Fruit fly (Drosophila melanogaster) whole organism, embryonic: Measurements from ENCODE around the gene Rab9D.

Experiments used
- Adf1 ChIP-seq: fragments of 200-800 bp; sonication (Bioruptor generic); IDR thresholded peaks from 2 replicates; pipeline ENCODE4 v1.3.6; 2022; ENCODE audit warnings: missing biosample characterization, missing genetic modification characterization
- Bteb2 ChIP-seq: fragments of 200-800 bp; sonication (Bioruptor generic); optimal IDR thresholded peaks from 2 replicates; lab custom pipeline; 2016; ENCODE audit warnings: missing biosample characterization, missing genetic modification characterization
- C15 ChIP-seq: fragments of 200-800 bp; sonication (Bioruptor generic); IDR thresholded peaks from 3 replicates; pipeline ENCODE4 v1.3.6; 2022; ENCODE audit warnings: missing biosample characterization, missing genetic modification characterization
- CG10209 ChIP-seq: fragments of 200-800 bp; sonication (Bioruptor generic); optimal IDR thresholded peaks from 3 replicates; lab custom pipeline; 2017; ENCODE audit warnings: missing biosample characterization, mild to moderate bottlenecking, missing genetic modification characterization, missing genetic modification reagents
- CG10431 ChIP-seq: fragments of 200-800 bp; sonication (Bioruptor generic); optimal IDR thresholded peaks from 3 replicates; lab custom pipeline; 2018; ENCODE audit warnings: missing biosample characterization, mild to moderate bottlenecking, missing genetic modification characterization
- CG12299 ChIP-seq: fragments of 200-800 bp; sonication (Bioruptor generic); optimal IDR thresholded peaks from 2 replicates; lab custom pipeline; 2018; ENCODE audit warnings: missing biosample characterization, mild to moderate bottlenecking, missing genetic modification characterization
- CG13894 ChIP-seq: fragments of 200-800 bp; sonication (Bioruptor generic); optimal IDR thresholded peaks from 3 replicates; lab custom pipeline; 2018; ENCODE audit warnings: missing biosample characterization, mild to moderate bottlenecking, missing genetic modification characterization, moderate library complexity
- CG15514 ChIP-seq: fragments of 200-800 bp; sonication (Bioruptor generic); optimal IDR thresholded peaks from 3 replicates; lab custom pipeline; 2017; ENCODE audit warnings: missing biosample characterization, missing genetic modification characterization, mild to moderate bottlenecking, moderate library complexity, missing genetic modification reagents
- CG17359 ChIP-seq: fragments of 200-800 bp; sonication (Bioruptor generic); optimal IDR thresholded peaks from 3 replicates; lab custom pipeline; 2018; ENCODE audit warnings: missing biosample characterization, mild to moderate bottlenecking, missing genetic modification characterization, moderate library complexity
- CG2875 ChIP-seq: fragments of 200-800 bp; sonication (Bioruptor generic); optimal IDR thresholded peaks from 2 replicates; lab custom pipeline; 2017; ENCODE audit warnings: missing biosample characterization, mild to moderate bottlenecking, missing genetic modification characterization, missing genetic modification reagents
- CG3726 ChIP-seq: fragments of 200-800 bp; sonication (Bioruptor generic); IDR thresholded peaks from 3 replicates; pipeline ENCODE4, ENCODE4 v1.3.6; 2022; ENCODE audit warnings: missing biosample characterization, missing genetic modification characterization
- CG3838 ChIP-seq: fragments of 200-800 bp; sonication (Bioruptor generic); optimal IDR thresholded peaks from 3 replicates; lab custom pipeline; 2016; ENCODE audit warnings: missing biosample characterization, missing genetic modification characterization
- CG3847 ChIP-seq: fragments of 200-800 bp; sonication (Bioruptor generic); IDR thresholded peaks from 2 replicates; pipeline ENCODE4 v1.3.6; 2022; ENCODE audit warnings: missing biosample characterization, missing genetic modification characterization
- CG4820 ChIP-seq: fragments of 200-800 bp; sonication (Bioruptor generic); optimal IDR thresholded peaks from 3 replicates; lab custom pipeline; 2016; ENCODE audit warnings: missing biosample characterization, missing genetic modification characterization
- CG4854 ChIP-seq: fragments of 200-800 bp; sonication (Bioruptor generic); optimal IDR thresholded peaks from 2 replicates; lab custom pipeline; 2016; ENCODE audit warnings: missing biosample characterization, missing genetic modification characterization, inconsistent platforms
- CG5245 ChIP-seq: fragments of 200-800 bp; sonication (Bioruptor generic); optimal IDR thresholded peaks from 3 replicates; lab custom pipeline; 2016; ENCODE audit warnings: missing biosample characterization, missing genetic modification characterization
- CG6765 ChIP-seq: fragments of 200-800 bp; sonication (Bioruptor generic); optimal IDR thresholded peaks from 3 replicates; lab custom pipeline; 2017; ENCODE audit warnings: missing biosample characterization, mild to moderate bottlenecking, missing genetic modification characterization
- CG6791 ChIP-seq: fragments of 200-800 bp; sonication (Bioruptor generic); IDR thresholded peaks from 3 replicates; pipeline ENCODE4 v1.3.6; 2022; ENCODE audit warnings: missing biosample characterization, missing genetic modification characterization; ENCODE audit not compliant: partially characterized antibody
- CG8359 ChIP-seq: fragments of 200-800 bp; sonication (Bioruptor generic); optimal IDR thresholded peaks from 2 replicates; lab custom pipeline; 2017; ENCODE audit warnings: missing biosample characterization, mild to moderate bottlenecking, missing genetic modification characterization, borderline replicate concordance
- CG8388 ChIP-seq: fragments of 200-800 bp; sonication (Bioruptor generic); optimal IDR thresholded peaks from 2 replicates; lab custom pipeline; 2019; ENCODE audit warnings: missing biosample characterization, mild to moderate bottlenecking, missing genetic modification characterization, moderate library complexity
- D19A ChIP-seq: fragments of 200-800 bp; optimal IDR thresholded peaks from 3 replicates; lab custom pipeline; 2019; ENCODE audit warnings: missing biosample characterization, mild to moderate bottlenecking, missing genetic modification characterization, moderate library complexity
- ERR ChIP-seq: fragments of 200-800 bp; sonication (Bioruptor generic); optimal IDR thresholded peaks from 2 replicates; lab custom pipeline; 2016; ENCODE audit warnings: missing biosample characterization, missing genetic modification characterization
- Ets65A ChIP-seq: fragments of 200-800 bp; sonication (Bioruptor generic); peaks from one replicate; lab custom pipeline; 2016; ENCODE audit warnings: missing biosample characterization, missing genetic modification characterization
- Hey ChIP-seq: fragments of 200-800 bp; sonication (Bioruptor generic); optimal IDR thresholded peaks from 3 replicates; lab custom pipeline; 2018; ENCODE audit warnings: missing biosample characterization, mild to moderate bottlenecking, missing genetic modification characterization
- Med ChIP-seq: fragments of 200-800 bp; sonication (Bioruptor generic); peaks from one replicate; lab custom pipeline; 2016; ENCODE audit warnings: missing biosample characterization, missing genetic modification characterization, mild to moderate bottlenecking, inconsistent platforms, moderate library complexity
- Rfx ChIP-seq: fragments of 200-800 bp; sonication (Bioruptor generic); IDR thresholded peaks from 2 replicates; pipeline ENCODE4 v1.3.6; 2022; ENCODE audit warnings: missing biosample characterization, missing genetic modification characterization
- bsh ChIP-seq, 2 experiments: fragments of 200-800 bp; sonication (Bioruptor generic); optimal IDR thresholded peaks; 2 replicates each; lab custom pipeline; 2017 to 2018; ENCODE audit warnings: mild to moderate bottlenecking in 2 of 2, missing biosample characterization in 2 of 2, missing genetic modification characterization in 2 of 2, moderate library complexity in 1 of 2
- caup ChIP-seq: fragments of 200-800 bp; sonication (Bioruptor generic); optimal IDR thresholded peaks from 3 replicates; lab custom pipeline; 2017; ENCODE audit warnings: missing biosample characterization, mild to moderate bottlenecking, missing genetic modification characterization, moderate library complexity; ENCODE audit not compliant: severe bottlenecking
- chinmo ChIP-seq: fragments of 200-800 bp; sonication (Bioruptor generic); IDR thresholded peaks from 4 replicates; pipeline ENCODE4 v1.3.6; 2022; ENCODE audit warnings: missing biosample characterization, missing genetic modification characterization; ENCODE audit not compliant: partially characterized antibody
- ewg ChIP-seq: fragments of 200-800 bp; sonication (Bioruptor generic); optimal IDR thresholded peaks from 3 replicates; lab custom pipeline; 2017; ENCODE audit warnings: mild to moderate bottlenecking, missing biosample characterization, missing genetic modification reagents, missing genetic modification characterization
- eyg ChIP-seq: fragments of 200-800 bp; sonication (Bioruptor generic); optimal IDR thresholded peaks from 3 replicates; lab custom pipeline; 2016; ENCODE audit warnings: missing biosample characterization, missing genetic modification characterization
- fd3F ChIP-seq: fragments of 200-800 bp; sonication (Bioruptor generic); optimal IDR thresholded peaks from 2 replicates; lab custom pipeline; 2018; ENCODE audit warnings: missing biosample characterization, mild to moderate bottlenecking, missing genetic modification characterization, moderate library complexity
- gsb ChIP-seq: fragments of 200-800 bp; sonication (Bioruptor generic); IDR thresholded peaks from 2 replicates; pipeline ENCODE4 v1.3.6; 2022; ENCODE audit warnings: missing biosample characterization, missing genetic modification characterization
- ken ChIP-seq: fragments of 200-800 bp; sonication (Bioruptor generic); IDR thresholded peaks from 3 replicates; pipeline ENCODE4 v1.3.6; 2022; ENCODE audit warnings: missing biosample characterization, missing genetic modification characterization
- mam ChIP-seq: fragments of 200-800 bp; sonication (Bioruptor generic); optimal IDR thresholded peaks from 3 replicates; lab custom pipeline; 2016; ENCODE audit warnings: missing biosample characterization, missing genetic modification characterization
- nau ChIP-seq: fragments of 200-800 bp; sonication (Bioruptor generic); optimal IDR thresholded peaks from 3 replicates; lab custom pipeline; 2017; ENCODE audit warnings: missing biosample characterization, mild to moderate bottlenecking, missing genetic modification characterization, missing genetic modification reagents
- nerfin-1 ChIP-seq: fragments of 200-800 bp; sonication (Bioruptor generic); optimal IDR thresholded peaks from 3 replicates; lab custom pipeline; 2019; ENCODE audit warnings: missing biosample characterization, mild to moderate bottlenecking, missing genetic modification characterization, moderate library complexity
- nom ChIP-seq: fragments of 200-800 bp; sonication (Bioruptor generic); optimal IDR thresholded peaks from 2 replicates; lab custom pipeline; 2017; ENCODE audit warnings: missing biosample characterization, missing genetic modification characterization, mild to moderate bottlenecking, moderate library complexity, missing genetic modification reagents
- row ChIP-seq: fragments of 200-800 bp; sonication (Bioruptor generic); IDR thresholded peaks from 3 replicates; pipeline ENCODE4 v1.3.6; 2022; ENCODE audit warnings: missing biosample characterization, missing genetic modification characterization
- seq ChIP-seq: fragments of 200-800 bp; sonication (Bioruptor generic); IDR thresholded peaks from 2 replicates; pipeline ENCODE4 v1.3.6; 2022; ENCODE audit warnings: missing biosample characterization, missing genetic modification characterization
- slou ChIP-seq: fragments of 200-800 bp; sonication (Bioruptor generic); optimal IDR thresholded peaks from 3 replicates; lab custom pipeline; 2016; ENCODE audit warnings: missing biosample characterization, missing genetic modification characterization
- sob ChIP-seq: fragments of 200-800 bp; sonication (Bioruptor generic); IDR thresholded peaks from 2 replicates; pipeline ENCODE4 v1.3.6; 2022; ENCODE audit warnings: missing biosample characterization, missing genetic modification characterization
- sqz ChIP-seq: fragments of 200-800 bp; sonication (Bioruptor generic); optimal IDR thresholded peaks from 3 replicates; lab custom pipeline; 2018; ENCODE audit warnings: missing biosample characterization, mild to moderate bottlenecking, missing genetic modification characterization
- stwl ChIP-seq: fragments of 200-800 bp; sonication (Bioruptor generic); optimal IDR thresholded peaks from 3 replicates; lab custom pipeline; 2018; ENCODE audit warnings: missing biosample characterization, mild to moderate bottlenecking, missing genetic modification characterization, moderate library complexity
- unpg ChIP-seq: fragments of 200-800 bp; sonication (Bioruptor generic); optimal IDR thresholded peaks from 3 replicates; lab custom pipeline; 2018; ENCODE audit warnings: missing biosample characterization, mild to moderate bottlenecking, missing genetic modification characterization, moderate library complexity
- wek ChIP-seq: fragments of 200-800 bp; sonication (Bioruptor generic); optimal IDR thresholded peaks from 3 replicates; lab custom pipeline; 2018; ENCODE audit warnings: missing biosample characterization, mild to moderate bottlenecking, missing genetic modification characterization, moderate library complexity
- zfh2 ChIP-seq: fragments of 200-800 bp; sonication (Bioruptor generic); optimal IDR thresholded peaks from 2 replicates; lab custom pipeline; 2016; ENCODE audit warnings: missing biosample characterization, missing genetic modification characterization

The Rab9D gene

dm6 chrX:10620144-10621005 is 31.5 kb downstream of the Rab9D start, which contains the start of gene CG43347 (continued):
- TF ChIP-seq D19A (tag; lab: Kevin White, UChicago) (peak; percentile 62), sob (GFP tag; lab: Robert Waterston, UW) (peak; percentile 50; the same call in 1 of the 2 replicates), CG4820 (GFP tag; lab: Kevin White, UChicago) (peak; percentile 41), zfh2 (GFP tag; lab: Kevin White, UChicago) (peak; percentile 22), ken (GFP tag; lab: Robert Waterston, UW) (peak; percentile 45; the same call in 1 of the 3 replicates), nom (peak; percentile 5), CG6791 (no peak), CG3726 (GFP tag; lab: Robert Waterston, UW) (no peak), CG4854 (GFP tag; lab: Kevin White, UChicago) (peak; percentile 6), slou (GFP tag; lab: Kevin White, UChicago) (peak; percentile 47), CG5245 (no peak), CG12299 (peak; percentile 69), CG15514 (GFP tag; lab: Kevin White, UChicago) (peak; percentile 59), CG8359 (no peak), CG10209 (GFP tag; lab: Kevin White, UChicago) (peak; percentile 70), mam (GFP tag; lab: Kevin White, UChicago) (peak; percentile 10), caup (GFP tag; lab: Kevin White, UChicago) (peak; percentile 79), fd3F (peak; percentile 52), sqz (GFP tag; lab: Kevin White, UChicago) (peak; percentile 37), CG6765 (GFP tag; lab: Kevin White, UChicago) (peak; percentile 61), gsb (GFP tag; lab: Robert Waterston, UW) (0 out of 2 replicates have a peak, but pooled peaks have one; percentile 9), CG10431 (GFP tag; lab: Kevin White, UChicago) (peak; percentile 5), nau (peak; percentile 62), CG3847 (GFP tag; lab: Robert Waterston, UW) (peak; percentile 27; the same call in 1 of the 2 replicates), CG17359 (peak; percentile 72), eyg (GFP tag; lab: Kevin White, UChicago) (no peak), seq (GFP tag; lab: Robert Waterston, UW) (peak; percentile 64), CG8388 (GFP tag; lab: Kevin White, UChicago) (peak; percentile 63), CG2875 (peak; percentile 26), Rfx (GFP tag; lab: Robert Waterston, UW) (peak; percentile 57), C15 (0 out of 3 replicates have a peak, but pooled peaks have one; percentile 20), CG13894 (tag; lab: Kevin White, UChicago) (peak; percentile 81), bsh (GFP tag; optimal IDR thresholded peaks at IDR 0.05; lab: Kevin White, UChicago) (peak in 1 of 2 experiments; percentile 72), unpg (GFP tag; lab: Kevin White, UChicago) (peak; percentile 69), Bteb2 (GFP tag; lab: Kevin White, UChicago) (no peak)

dm6 chrX:10621202-10621990 is 32.5 kb downstream of the Rab9D start:
- TF ChIP-seq Adf1 (GFP tag; lab: Robert Waterston, UW) (peak; percentile 95), ewg (peak; percentile 95), row (peak; percentile 39; the same call in 1 of the 3 replicates), nerfin-1 (tag; lab: Kevin White, UChicago) (peak; percentile 9), Hey (tag; lab: Kevin White, UChicago) (peak; percentile 57), CG15514 (GFP tag; lab: Kevin White, UChicago) (peak; percentile 8), wek (peak; percentile 44), chinmo (GFP tag; lab: Robert Waterston, UW) (0 out of 4 replicates have a peak, but pooled peaks have one; percentile 48), ERR (GFP tag; lab: Kevin White, UChicago) (no peak), CG3838 (GFP tag; lab: Kevin White, UChicago) (peak; percentile 94), stwl (peak; percentile 13), Ets65A (GFP tag; lab: Kevin White, UChicago) (peak; percentile 77), Med (GFP tag; lab: Kevin White, UChicago) (peak; percentile 53)
